Worm (Caenorhabditis elegans): ENCODE data around the gene glr-1.

DNA sequence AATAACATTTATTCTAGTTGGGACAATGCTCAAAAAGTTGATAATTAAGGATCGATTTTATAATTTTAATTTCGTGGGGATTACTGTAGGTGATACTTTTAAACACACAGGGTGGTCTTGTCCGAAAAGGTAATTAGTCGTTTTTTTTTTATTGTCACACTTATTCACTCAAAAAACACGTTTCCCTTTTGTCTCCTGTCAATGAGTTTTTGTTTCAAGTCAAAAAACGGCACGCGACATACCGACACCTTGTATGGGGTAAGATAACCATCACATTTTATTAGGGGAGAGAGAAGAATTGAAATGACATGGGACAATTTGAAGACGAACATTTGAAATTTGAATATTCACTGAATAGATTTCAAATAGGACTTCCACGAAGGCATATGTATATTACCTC is 36.7 kb upstream of the glr-1 start:
- TF ChIP-seq ekl-4 (GFP tag; IDR thresholded peaks at IDR 0.05), result no peak
- no peak for TF ChIP-seq ztf-3 (GFP tag; optimal IDR thresholded peaks at IDR 0.05)
- TF ChIP-seq ztf-22 (GFP tag; optimal IDR thresholded peaks at IDR 0.05), result no peak
- no peak for TF ChIP-seq tbp1 (GFP tag; optimal IDR thresholded peaks at IDR 0.05)
- no peak for TF ChIP-seq cebp-1 (GFP tag; IDR thresholded peaks at IDR 0.05)
- no peak for TF ChIP-seq cebp-1 (tag; optimal IDR thresholded peaks at IDR 0.05)
- TF ChIP-seq rcor-1 (GFP tag; IDR thresholded peaks at IDR 0.05), result no peak
- no peak for TF ChIP-seq Y53F4B.3 (GFP tag; IDR thresholded peaks at IDR 0.05)

Data from whole organism, young adult.